Worm (Caenorhabditis elegans) whole organism, late embryonic: ENCODE measurements around the gene nasp-2.

ENCODE experiments used
- F13H6.1 ChIP-seq: sonication (generic microtip); optimal IDR thresholded peaks from 2 replicates; lab custom pipeline; 2016; ENCODE audit warnings: missing genetic modification characterization, missing compliant biosample characterization
- ama-1 ChIP-seq: fragments of 150-350 bp; optimal IDR thresholded peaks from 2 replicates; lab custom pipeline; 2014
- ceh-19 ChIP-seq: fragments of 200-800 bp; sonication (Bioruptor generic); optimal IDR thresholded peaks from 2 replicates; lab custom pipeline; 2018; ENCODE audit warnings: mild to moderate bottlenecking, missing genetic modification characterization, missing compliant biosample characterization
- ceh-24 ChIP-seq: sonication (generic microtip); optimal IDR thresholded peaks from 2 replicates; lab custom pipeline; 2016; ENCODE audit warnings: mild to moderate bottlenecking, missing genetic modification characterization, missing compliant biosample characterization
- ceh-30 ChIP-seq: fragments of 150-350 bp; optimal IDR thresholded peaks from 2 replicates; lab custom pipeline; 2014; ENCODE audit warnings: missing biosample characterization, missing genetic modification characterization
- ceh-45 ChIP-seq: fragments of 200-800 bp; sonication (Bioruptor generic); IDR thresholded peaks from 2 replicates; pipeline ENCODE4 v1.3.6; 2022; ENCODE audit warnings: missing genetic modification reagents, missing genetic modification characterization, missing compliant biosample characterization
- elt-2 ChIP-seq: sonication (generic microtip); optimal IDR thresholded peaks from 2 replicates; lab custom pipeline; 2016; ENCODE audit warnings: missing genetic modification reagents, missing genetic modification characterization, missing compliant biosample characterization
- fkh-10 ChIP-seq: fragments of 150-350 bp; optimal IDR thresholded peaks from 2 replicates; lab custom pipeline; 2014; ENCODE audit warnings: missing biosample characterization, missing genetic modification reagents, missing genetic modification characterization
- hlh-13 ChIP-seq: fragments of 200-800 bp; sonication (Bioruptor generic); optimal IDR thresholded peaks from 2 replicates; lab custom pipeline; 2018; ENCODE audit warnings: mild to moderate bottlenecking, missing genetic modification characterization, missing compliant biosample characterization
- hlh-15 ChIP-seq: sonication (generic microtip); optimal IDR thresholded peaks from 2 replicates; lab custom pipeline; 2016; ENCODE audit warnings: missing genetic modification characterization, missing compliant biosample characterization
- nfya-1 ChIP-seq: sonication (generic microtip); optimal IDR thresholded peaks from 2 replicates; lab custom pipeline; 2017; ENCODE audit warnings: missing genetic modification characterization, mild to moderate bottlenecking, missing compliant biosample characterization, antibody characterized with exemption, moderate library complexity
- pag-3 ChIP-seq: sonication (generic microtip); optimal IDR thresholded peaks from 2 replicates; lab custom pipeline; 2016; ENCODE audit warnings: missing compliant biosample characterization, missing genetic modification characterization, borderline replicate concordance
- pqm-1 ChIP-seq: sonication (generic microtip); optimal IDR thresholded peaks from 2 replicates; lab custom pipeline; 2016; ENCODE audit warnings: missing genetic modification characterization, missing compliant biosample characterization
- rnt-1 ChIP-seq: sonication (generic microtip); optimal IDR thresholded peaks from 2 replicates; lab custom pipeline; 2016; ENCODE audit warnings: missing genetic modification characterization, missing compliant biosample characterization

DNA sequence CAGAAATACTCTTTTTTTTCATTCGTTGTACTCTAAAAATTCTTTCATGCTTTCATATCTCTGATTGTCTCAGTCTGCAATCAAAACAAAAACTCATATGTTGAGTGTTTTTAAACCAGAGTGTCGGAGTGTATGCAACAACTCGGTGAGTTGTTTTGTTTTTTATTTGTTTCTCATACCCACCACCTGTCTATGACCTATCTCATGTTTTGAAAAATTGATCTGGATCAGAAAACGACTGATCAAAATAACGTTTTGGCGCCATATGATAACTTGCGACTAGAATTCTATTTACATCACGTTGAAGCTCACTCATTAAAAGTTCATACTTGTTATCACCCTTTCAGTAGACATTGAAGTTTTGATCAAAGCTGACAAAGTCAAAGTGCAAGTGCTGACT is 13.4 kb downstream of the nasp-2 start:
- no peak for TF ChIP-seq hlh-13 (GFP tag; lab: Kevin White, UChicago)
- no peak for TF ChIP-seq hlh-15 (tag; lab: Kevin White, UChicago)
- no peak for TF ChIP-seq fkh-10
- TF ChIP-seq ceh-24 (tag; lab: Kevin White, UChicago) = no peak
- TF ChIP-seq pag-3 = no peak
- TF ChIP-seq ama-1 (lab: Kevin White, UChicago) = no peak
- TF ChIP-seq rnt-1 (tag; lab: Kevin White, UChicago) = no peak
- TF ChIP-seq F13H6.1 (tag; lab: Kevin White, UChicago) = no peak
- no peak for TF ChIP-seq ceh-45 (GFP tag; lab: Robert Waterston, UW)
- TF ChIP-seq elt-2 = no peak
- TF ChIP-seq ceh-19 (GFP tag; lab: Kevin White, UChicago) = no peak
- no peak for TF ChIP-seq ceh-30 (tag; lab: Kevin White, UChicago)
- no peak for TF ChIP-seq nfya-1 (tag; lab: Kevin White, UChicago)
- TF ChIP-seq pqm-1 = no peak
